Fruit fly (Drosophila melanogaster): ENCODE data around the gene Smyd5.
A peak's percentile ranks its signal among the peaks of the same experiment; 100 is the strongest.

The Smyd5 gene

DNA sequence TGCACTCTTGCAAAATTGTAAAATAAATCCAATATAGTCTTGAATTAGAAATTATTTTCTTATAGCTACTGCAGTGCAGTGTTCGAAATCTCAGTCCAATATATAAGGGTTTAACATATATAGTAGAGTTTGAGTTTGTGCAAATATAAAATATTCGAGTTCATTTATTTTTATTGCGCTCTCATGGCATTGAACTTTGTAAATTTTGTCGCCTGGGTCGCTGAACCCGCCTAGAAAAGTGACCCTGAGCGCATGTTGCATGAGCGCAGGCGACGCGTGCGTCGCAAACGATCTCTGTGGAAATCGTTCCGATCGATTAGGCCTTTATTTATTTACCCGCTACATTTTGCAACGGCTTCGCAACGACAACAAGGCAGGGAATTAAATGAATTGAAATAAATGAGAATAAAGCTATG is 18.6 kb downstream of the Smyd5 start (continued):
- TF ChIP-seq Optix (GFP tag; IDR thresholded peaks at IDR 0.05) (0 out of 3 replicates have a peak, but pooled peaks have one; percentile 14), gcm (GFP tag; optimal IDR thresholded peaks at IDR 0.05) (no peak), shn (GFP tag; optimal IDR thresholded peaks at IDR 0.05) (peak; percentile 1), CG30431 (GFP tag; optimal IDR thresholded peaks at IDR 0.05) (peak; percentile 27), CG2875 (GFP tag; optimal IDR thresholded peaks at IDR 0.05) (peak; percentile 34), pan (optimal IDR thresholded peaks at IDR 0.05) (no peak), pan (GFP tag; optimal IDR thresholded peaks at IDR 0.05 in 1 of 2, IDR thresholded peaks at IDR 0.05 in 1 of 2) (peak in 1 of 2 experiments; percentile 49), Vsx1 (GFP tag; optimal IDR thresholded peaks at IDR 0.05) (peak; percentile 29), ftz-f1 (GFP tag; optimal IDR thresholded peaks at IDR 0.05) (peak; percentile 33)

DNA sequence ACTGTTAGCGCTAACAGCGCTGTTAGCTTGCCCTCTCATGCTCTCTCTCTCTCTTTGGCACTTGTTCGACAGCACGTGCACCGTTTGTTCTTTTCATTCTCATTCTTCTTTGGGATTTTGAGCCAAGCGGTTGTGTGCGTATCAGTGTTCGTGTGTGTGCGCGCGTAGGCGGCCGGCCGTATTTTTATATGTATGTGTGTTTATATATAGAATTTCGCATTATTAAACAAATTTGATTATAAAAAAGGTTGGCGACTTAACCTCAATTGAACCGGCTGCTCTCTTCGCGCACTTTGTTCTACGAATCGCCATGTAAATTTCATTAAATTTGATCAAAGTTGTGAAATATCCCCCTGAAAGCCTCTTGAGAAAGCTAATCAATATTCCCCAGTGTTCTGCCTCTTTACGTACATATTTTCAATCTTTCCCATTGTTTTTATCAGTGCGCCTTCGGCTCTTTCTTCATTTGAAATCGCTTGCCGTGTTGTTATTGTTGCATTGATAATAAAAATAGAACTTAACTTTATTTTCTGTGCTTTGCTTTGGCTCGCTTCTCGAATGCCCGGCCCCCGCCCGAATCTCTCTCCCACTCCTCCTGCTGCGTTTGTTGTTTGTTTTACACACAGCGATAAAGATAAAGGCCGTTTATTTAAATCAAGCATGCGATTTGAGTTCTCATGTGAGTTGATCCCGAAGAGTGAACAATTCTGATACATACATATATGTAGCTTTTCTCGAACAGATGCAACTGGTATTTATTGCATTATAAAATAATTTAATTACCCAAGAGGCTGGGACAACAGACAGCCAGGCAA is 19.3 kb downstream of the Smyd5 start:
- TF ChIP-seq CG10543 (GFP tag; optimal IDR thresholded peaks at IDR 0.05) (peak; percentile 48), NK7.1 (GFP tag; optimal IDR thresholded peaks at IDR 0.05) (no peak), bigmax (GFP tag; optimal IDR thresholded peaks at IDR 0.05) (peak; percentile 47), ato (GFP tag; IDR thresholded peaks at IDR 0.05; ENCODE audit: partially characterized antibody) (no peak), CG34376 (GFP tag; optimal IDR thresholded peaks at IDR 0.05) (peak; percentile 18), B-H2 (GFP tag; optimal IDR thresholded peaks at IDR 0.05) (no peak), Doc3 (GFP tag; IDR thresholded peaks at IDR 0.05; ENCODE audit: partially characterized antibody) (no peak), Sox102F (GFP tag; optimal IDR thresholded peaks at IDR 0.05) (peak; percentile 7), HLHmδ (GFP tag; optimal IDR thresholded peaks at IDR 0.05) (no peak), chm (GFP tag; IDR thresholded peaks at IDR 0.05) (0 out of 2 replicates have a peak, but pooled peaks have one; percentile 22), lbe (GFP tag; optimal IDR thresholded peaks at IDR 0.05) (peak; percentile 6), cg (GFP tag; optimal IDR thresholded peaks at IDR 0.05) (peak; percentile 78), CG10565 (GFP tag; optimal IDR thresholded peaks at IDR 0.05) (no peak), CG5180 (GFP tag; optimal IDR thresholded peaks at IDR 0.05) (peak; percentile 28), otp (GFP tag; IDR thresholded peaks at IDR 0.05) (no peak), mirr (GFP tag; optimal IDR thresholded peaks at IDR 0.05) (peak; percentile 38), CG32532 (GFP tag; IDR thresholded peaks at IDR 0.05) (peak; percentile 7; the same call in 1 of the 2 replicates), sd (tag; optimal IDR thresholded peaks at IDR 0.05) (peak; percentile 25), CG31441 (GFP tag; IDR thresholded peaks at IDR 0.05) (no peak), cwo (GFP tag; optimal IDR thresholded peaks at IDR 0.05) (peak; percentile 98), sens (GFP tag) (peak; percentile 83), CG3281 (GFP tag; optimal IDR thresholded peaks at IDR 0.05) (peak; percentile 4), CG8281 (tag; optimal IDR thresholded peaks at IDR 0.05) (no peak), Med (GFP tag) (peak; percentile 37), CG2678 (tag; optimal IDR thresholded peaks at IDR 0.05) (peak; percentile 21), Lim3 (GFP tag; IDR thresholded peaks at IDR 0.05) (no peak), CG10654 (GFP tag; optimal IDR thresholded peaks at IDR 0.05) (no peak), CG14441 (GFP tag; IDR thresholded peaks at IDR 0.05) (no peak), Deaf1 (tag; optimal IDR thresholded peaks at IDR 0.05) (peak; percentile 26), MBD-R2 (GFP tag; IDR thresholded peaks at IDR 0.05) (0 out of 2 replicates have a peak, but pooled peaks have one; percentile 21), wdn (GFP tag; IDR thresholded peaks at IDR 0.05) (no peak), CG34422 (GFP tag; IDR thresholded peaks at IDR 0.05) (peak; percentile 10; the same call in 1 of the 3 replicates), grn (GFP tag; optimal IDR thresholded peaks at IDR 0.05) (peak; percentile 32), grau (tag; optimal IDR thresholded peaks at IDR 0.05) (no peak), sens-2 (GFP tag; IDR thresholded peaks at IDR 0.05) (no peak), MTF-1 (GFP tag; optimal IDR thresholded peaks at IDR 0.05; ENCODE audit: borderline replicate concordance) (peak; percentile 53), lov (optimal IDR thresholded peaks at IDR 0.05) (no peak), lov (GFP tag; IDR thresholded peaks at IDR 0.05) (no peak), ftz-f1 (GFP tag; optimal IDR thresholded peaks at IDR 0.05) (peak; percentile 76), twi (tag; optimal IDR thresholded peaks at IDR 0.05) (no peak)
